Worm (Caenorhabditis elegans): ENCODE measurements around the gene C52B9.4.

ce11 chrX:4222200-4222599 lies 38.3 kb upstream of the C52B9.4 start:
- TF ChIP-seq T22C8.4 (GFP tag; IDR thresholded peaks at IDR 0.05) = no peak
- no peak for TF ChIP-seq klf-2 (GFP tag; conservative IDR thresholded peaks at IDR 0.05)
- TF ChIP-seq tab-1 (GFP tag; IDR thresholded peaks at IDR 0.05) = no peak
- 0 out of 2 replicates have a peak, but pooled peaks have one; percentile 17 for TF ChIP-seq flt-1 (GFP tag; IDR thresholded peaks at IDR 0.05)
- no peak for TF ChIP-seq med-1 (GFP tag; optimal IDR thresholded peaks at IDR 0.05; ENCODE audit: insufficient read depth)
- TF ChIP-seq ref-1 (GFP tag; conservative IDR thresholded peaks at IDR 0.05) = no peak
